Fruit fly (Drosophila melanogaster) whole organism, wandering third instar larva: ENCODE data around the gene CG12592.

Experiments used
- CrebA ChIP-seq: fragments of 200-800 bp; sonication (Bioruptor generic); optimal IDR thresholded peaks from 2 replicates; lab custom pipeline; 2016; ENCODE audit warnings: missing biosample characterization, mild to moderate bottlenecking, missing genetic modification characterization, borderline replicate concordance
- Mio ChIP-seq: sonication (Bioruptor generic); optimal IDR thresholded peaks from 2 replicates; lab custom pipeline; 2016; ENCODE audit warnings: missing biosample characterization, missing genetic modification characterization
- Rel ChIP-seq, 2 experiments: fragments of 200-800 bp; sonication (Bioruptor generic) in 1 of 2; optimal IDR thresholded peaks; 2 replicates in 1 of 2; 3 replicates in 1 of 2; lab custom pipeline; 2016 to 2019; ENCODE audit warnings: mild to moderate bottlenecking in 2 of 2, missing biosample characterization in 2 of 2, missing genetic modification characterization in 2 of 2, moderate library complexity in 1 of 2
- Vsx2 ChIP-seq: fragments of 200-300, 225-300 bp; sonication (Bioruptor generic); optimal IDR thresholded peaks from 2 replicates; lab custom pipeline; 2018; ENCODE audit warnings: missing biosample characterization, missing genetic modification characterization; ENCODE audit not compliant: partially characterized antibody
- dl ChIP-seq, 2 experiments: fragments of 175-275, 200-275 bp in 1 of 2; fragments of 200-275 bp in 1 of 2; sonication (Bioruptor generic); optimal IDR thresholded peaks; lab custom pipeline; 2018; ENCODE audit warnings: mild to moderate bottlenecking in 2 of 2, missing biosample characterization in 2 of 2, missing genetic modification characterization in 2 of 2, moderate library complexity in 2 of 2; ENCODE audit not compliant: partially characterized antibody in 2 of 2, insufficient read depth in 1 of 2
- dmrt93B ChIP-seq: fragments of 200-800 bp; sonication (Bioruptor generic); optimal IDR thresholded peaks from 2 replicates; lab custom pipeline; 2018; ENCODE audit warnings: missing biosample characterization, mild to moderate bottlenecking, missing genetic modification characterization
- ey ChIP-seq: fragments of 200-800 bp; sonication (Bioruptor generic); optimal IDR thresholded peaks from 2 replicates; lab custom pipeline; 2016; ENCODE audit warnings: missing biosample characterization, missing genetic modification characterization
- sage ChIP-seq: fragments of 200-800 bp; sonication (Bioruptor generic); optimal IDR thresholded peaks from 2 replicates; lab custom pipeline; 2016; ENCODE audit warnings: missing biosample characterization, mild to moderate bottlenecking, missing genetic modification characterization
- tai ChIP-seq: sonication (Bioruptor generic); optimal IDR thresholded peaks from 2 replicates; lab custom pipeline; 2016; ENCODE audit warnings: missing biosample characterization, missing genetic modification characterization
- woc ChIP-seq: sonication (Bioruptor generic); optimal IDR thresholded peaks from 2 replicates; lab custom pipeline; 2016; ENCODE audit warnings: missing biosample characterization, mild to moderate bottlenecking, missing genetic modification characterization

Gene CG12592

DNA sequence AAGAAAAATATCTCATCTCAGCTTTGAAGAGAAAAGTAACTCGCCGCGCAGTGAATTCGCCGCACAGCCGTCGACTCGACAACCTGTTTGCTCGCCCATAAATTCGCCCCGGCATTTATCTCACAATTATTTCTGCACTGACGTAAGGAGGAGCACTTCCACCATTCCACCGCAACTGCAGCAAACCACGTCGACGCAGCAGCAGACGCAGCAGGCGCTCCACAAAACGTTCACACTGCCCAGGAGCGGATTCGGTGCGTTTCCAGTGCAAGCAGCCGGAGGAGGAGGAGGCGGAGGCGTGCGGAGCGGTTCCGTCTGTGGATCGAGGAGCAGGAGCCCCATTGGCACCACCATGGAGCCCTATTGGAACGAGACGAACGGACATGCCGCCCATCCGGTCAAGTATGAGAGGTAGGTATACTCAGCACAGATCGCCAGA is 50.9 kb downstream of the CG12592 start:
- TF ChIP-seq sage (GFP tag; lab: Kevin White, UChicago) (peak; percentile 2), Rel (GFP tag; optimal IDR thresholded peaks at IDR 0.05; lab: Kevin White, UChicago) (peak; percentile 1), Rel (tag; optimal IDR thresholded peaks at IDR 0.05; lab: Kevin White, UChicago) (no peak), dmrt93B (GFP tag; lab: Kevin White, UChicago) (no peak), woc (GFP tag; lab: Kevin White, UChicago) (peak; percentile 36), Vsx2 (peak; percentile 5), tai (no peak), ey (GFP tag; lab: Kevin White, UChicago) (peak; percentile 29)

DNA sequence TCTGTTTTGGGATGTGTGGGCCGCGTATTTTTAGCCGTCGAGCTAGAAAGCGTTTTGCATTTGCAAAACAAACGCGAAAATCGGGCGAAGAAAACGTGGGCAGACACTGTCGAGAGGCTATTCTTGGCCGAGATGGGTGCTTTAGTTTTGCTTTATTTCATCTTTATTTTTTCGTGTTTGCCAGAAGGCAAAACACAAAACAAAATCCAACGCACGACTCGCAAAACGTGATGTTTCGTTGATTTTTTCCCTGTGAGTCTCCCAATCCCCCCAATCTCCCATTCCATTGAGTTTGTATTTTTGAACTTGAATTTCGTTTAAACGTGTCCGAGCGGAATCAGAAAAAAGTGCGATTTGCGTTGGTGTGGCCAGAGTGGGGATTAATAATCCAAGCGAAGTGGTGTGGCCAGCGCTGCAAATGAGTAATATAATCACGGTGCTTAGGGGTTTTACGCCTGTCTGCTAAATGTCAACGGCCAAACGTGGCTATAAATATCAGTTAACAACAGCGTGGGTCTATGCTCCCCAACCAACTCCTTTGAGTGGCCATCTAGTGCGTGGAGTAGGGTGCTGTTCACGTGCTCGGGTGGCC is 51.8 kb downstream of the CG12592 start:
- TF ChIP-seq dl (GFP tag; optimal IDR thresholded peaks at IDR 0.05; lab: Kevin White, UChicago; ENCODE audit: insufficient read depth in 1 of 2, partially characterized antibody in 2 of 2) (no peak), CrebA (no peak), Mio (GFP tag; lab: Kevin White, UChicago) (no peak)
